Worm (Caenorhabditis elegans): ENCODE measurements around the gene D1005.4.

D1005.4 gene

DNA sequence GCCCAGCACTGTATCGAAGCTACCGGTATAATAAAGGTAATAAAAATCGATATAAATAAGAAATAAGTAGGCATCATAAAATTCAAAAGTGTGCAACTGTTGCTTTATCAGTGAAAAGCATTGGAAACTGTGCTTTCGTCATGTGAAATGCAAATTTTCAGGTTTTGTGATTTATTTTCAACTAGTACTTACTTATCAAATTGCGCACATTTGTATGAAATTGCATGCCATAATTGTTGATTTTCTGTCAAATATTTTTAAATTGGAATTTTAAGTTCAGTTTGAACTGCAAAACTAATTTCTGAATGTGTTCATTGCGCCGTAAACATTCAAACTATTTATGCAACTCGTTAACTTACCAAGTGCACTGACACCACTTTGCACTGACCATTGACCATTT is at the start of gene D1005.4:
Gene D1005.4 (minus strand): TSS at position 101 of the 400 bp plus-strand sequence.
- TF ChIP-seq nhr-6 (tag; optimal IDR thresholded peaks at IDR 0.05) (no peak), ceh-16 (tag; optimal IDR thresholded peaks at IDR 0.05) (no peak), ztf-4 (tag; optimal IDR thresholded peaks at IDR 0.05) (no peak), crh-2 (tag; optimal IDR thresholded peaks at IDR 0.05) (no peak), lsy-2 (tag; optimal IDR thresholded peaks at IDR 0.05) (no peak), nhr-23 (tag; optimal IDR thresholded peaks at IDR 0.05) (no peak), nhr-11 (tag; optimal IDR thresholded peaks at IDR 0.05) (no peak), skn-1 (tag; optimal IDR thresholded peaks at IDR 0.05) (no peak), mdl-1 (tag; optimal IDR thresholded peaks at IDR 0.05) (no peak), nhr-77 (tag; optimal IDR thresholded peaks at IDR 0.05) (no peak)

DNA sequence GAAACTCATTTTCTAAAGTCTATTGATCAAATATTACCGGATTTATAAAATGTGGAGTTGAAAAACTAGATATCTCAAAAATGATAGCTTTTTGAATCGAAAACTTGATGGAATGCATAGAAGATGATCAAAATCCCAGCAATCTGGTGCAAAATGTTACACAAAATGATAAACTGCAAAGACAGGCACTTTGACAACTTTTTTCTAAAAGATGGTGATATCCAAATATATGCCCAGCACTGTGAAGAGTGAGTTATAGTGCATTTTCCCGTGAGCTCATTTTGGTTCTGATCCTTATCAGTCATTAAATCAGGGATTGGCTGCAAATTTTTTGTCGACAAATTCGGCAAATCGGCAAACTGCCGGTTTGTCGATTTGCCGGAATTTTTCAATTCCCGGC is 49.6 kb upstream of the D1005.4 start, which contains the start of gene K06A9.3:
Gene K06A9.3 (minus strand): TSS at position 101 of the 400 bp plus-strand sequence.
- TF ChIP-seq nhr-10 (tag; optimal IDR thresholded peaks at IDR 0.05) = no peak
- TF ChIP-seq fos-1 (tag; optimal IDR thresholded peaks at IDR 0.05) = no peak
- no peak for TF ChIP-seq snpc-4 (tag; optimal IDR thresholded peaks at IDR 0.05)
- TF ChIP-seq nhr-11 (tag; optimal IDR thresholded peaks at IDR 0.05) = no peak
- no peak for TF ChIP-seq ceh-16 (tag; optimal IDR thresholded peaks at IDR 0.05)
- no peak for TF ChIP-seq nhr-25 (tag; optimal IDR thresholded peaks at IDR 0.05)
- TF ChIP-seq ceh-82 (tag; optimal IDR thresholded peaks at IDR 0.05) = no peak
- TF ChIP-seq blmp-1 (tag; optimal IDR thresholded peaks at IDR 0.05; ENCODE audit: insufficient read depth) = no peak
- TF ChIP-seq unc-62 (GFP tag; optimal IDR thresholded peaks at IDR 0.05) = no peak
- no peak for TF ChIP-seq elt-3 (tag; optimal IDR thresholded peaks at IDR 0.05)
- no peak for TF ChIP-seq nhr-6 (tag; optimal IDR thresholded peaks at IDR 0.05)
- TF ChIP-seq ama-1 (optimal IDR thresholded peaks at IDR 0.05) = no peak
- no peak for TF ChIP-seq ZK546.5 (tag; optimal IDR thresholded peaks at IDR 0.05)
- TF ChIP-seq F13H6.1 (tag; optimal IDR thresholded peaks at IDR 0.05) = no peak
- no peak for TF ChIP-seq zag-1 (tag; optimal IDR thresholded peaks at IDR 0.05)
- TF ChIP-seq lin-11 (tag; optimal IDR thresholded peaks at IDR 0.05) = no peak
- no peak for TF ChIP-seq crh-2 (tag; optimal IDR thresholded peaks at IDR 0.05)
- TF ChIP-seq mdl-1 (tag; optimal IDR thresholded peaks at IDR 0.05) = no peak

DNA sequence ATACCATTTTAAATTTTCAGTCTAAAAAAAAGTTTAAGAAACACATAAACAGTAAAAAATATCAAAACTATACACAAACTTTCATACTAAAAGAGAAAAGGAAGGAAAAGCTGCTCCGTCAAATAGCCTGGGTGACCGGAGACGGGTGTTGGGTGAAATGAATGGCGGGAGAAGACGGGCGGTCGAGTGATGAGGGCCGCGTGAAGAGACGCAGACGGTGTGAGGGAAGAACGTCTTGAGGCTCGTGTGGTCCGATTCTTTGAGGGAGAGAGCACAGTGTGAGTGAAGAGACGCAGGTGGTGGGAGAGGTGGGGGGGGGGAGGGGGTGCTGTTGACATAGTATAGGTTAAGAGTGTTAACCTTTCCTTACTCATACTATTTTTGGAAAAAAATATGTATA is 43.4 kb upstream of the D1005.4 start:
- TF ChIP-seq lin-11 (tag; optimal IDR thresholded peaks at IDR 0.05) = no peak
- no peak for TF ChIP-seq sma-3 (GFP tag; optimal IDR thresholded peaks at IDR 0.05)
- peak in 1 of 2 experiments; percentile 16 for TF ChIP-seq lsy-2 (tag; optimal IDR thresholded peaks at IDR 0.05)
- TF ChIP-seq nhr-77 (tag; optimal IDR thresholded peaks at IDR 0.05) = no peak
- TF ChIP-seq nhr-10 (tag; optimal IDR thresholded peaks at IDR 0.05) = no peak
- TF ChIP-seq elt-3 (tag; optimal IDR thresholded peaks at IDR 0.05) = no peak
- peak; percentile 30 for TF ChIP-seq unc-55 (GFP tag; optimal IDR thresholded peaks at IDR 0.05)

DNA sequence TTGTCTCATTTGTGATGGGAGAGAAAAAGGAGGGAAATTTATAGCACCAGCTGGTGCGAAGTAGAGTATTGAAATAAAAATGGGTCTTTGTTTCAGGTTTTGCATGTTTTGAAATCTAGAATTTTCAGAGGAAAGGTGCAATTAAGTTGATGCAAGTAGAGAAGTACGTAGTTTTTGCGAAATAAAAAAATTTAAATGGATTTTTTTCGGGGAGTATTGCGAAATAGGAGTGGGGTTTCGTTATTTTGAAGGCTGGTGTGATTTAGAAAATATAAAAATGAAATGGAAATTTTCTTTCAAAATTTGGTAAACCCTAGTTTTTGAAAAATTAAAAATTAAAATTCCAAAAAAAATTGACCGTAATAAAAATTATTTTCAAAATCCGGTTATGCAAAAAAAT is 42.5 kb upstream of the D1005.4 start:
- TF ChIP-seq unc-55 (GFP tag; optimal IDR thresholded peaks at IDR 0.05) = peak; percentile 17
- TF ChIP-seq egl-27 (tag; optimal IDR thresholded peaks at IDR 0.05) = no peak
- no peak for TF ChIP-seq nhr-25 (tag; optimal IDR thresholded peaks at IDR 0.05)
- TF ChIP-seq F13H6.1 (tag; optimal IDR thresholded peaks at IDR 0.05) = no peak
- no peak for TF ChIP-seq crh-2 (tag; optimal IDR thresholded peaks at IDR 0.05)
- no peak for TF ChIP-seq R02D3.7 (tag; optimal IDR thresholded peaks at IDR 0.05)
- TF ChIP-seq alr-1 (tag; optimal IDR thresholded peaks at IDR 0.05) = no peak

DNA sequence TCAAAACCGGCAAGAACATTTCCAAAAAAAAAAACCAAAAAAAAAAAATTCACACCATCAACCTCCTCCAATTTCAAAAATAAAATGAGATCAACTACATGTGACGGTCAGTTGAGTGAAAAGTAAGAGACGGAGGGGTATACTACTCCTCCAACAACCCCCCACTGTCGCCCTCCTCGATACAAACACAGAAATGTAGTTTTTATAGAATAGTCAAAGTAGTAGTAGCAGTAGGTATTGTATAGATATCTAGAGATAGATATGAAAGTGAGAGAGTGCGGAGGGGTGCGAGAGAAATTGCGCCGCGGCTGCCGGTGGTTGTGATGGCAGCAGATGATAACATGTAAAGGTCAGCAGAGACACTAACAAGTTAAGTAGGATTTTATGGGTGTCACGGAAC is 41.7 kb upstream of the D1005.4 start:
- TF ChIP-seq nhr-6 (tag; optimal IDR thresholded peaks at IDR 0.05) (no peak), ceh-82 (tag; optimal IDR thresholded peaks at IDR 0.05) (no peak), fos-1 (tag; optimal IDR thresholded peaks at IDR 0.05) (peak; percentile 35), elt-3 (tag; optimal IDR thresholded peaks at IDR 0.05) (no peak), sem-4 (tag; optimal IDR thresholded peaks at IDR 0.05) (peak; percentile 31), mbf-1 (tag; optimal IDR thresholded peaks at IDR 0.05) (no peak), ama-1 (optimal IDR thresholded peaks at IDR 0.05) (no peak), lin-39 (tag; optimal IDR thresholded peaks at IDR 0.05) (no peak), unc-39 (tag; optimal IDR thresholded peaks at IDR 0.05) (no peak), lin-13 (GFP tag; optimal IDR thresholded peaks at IDR 0.05) (peak; percentile 7), blmp-1 (tag; optimal IDR thresholded peaks at IDR 0.05; ENCODE audit: insufficient read depth) (peak; percentile 30), peb-1 (tag; optimal IDR thresholded peaks at IDR 0.05) (no peak), lsy-2 (tag; optimal IDR thresholded peaks at IDR 0.05) (no peak), nhr-23 (tag; optimal IDR thresholded peaks at IDR 0.05) (no peak), skn-1 (tag; optimal IDR thresholded peaks at IDR 0.05) (no peak), F13H6.1 (tag; optimal IDR thresholded peaks at IDR 0.05) (peak; percentile 47), nhr-21 (tag; optimal IDR thresholded peaks at IDR 0.05) (no peak), crh-2 (tag; optimal IDR thresholded peaks at IDR 0.05) (peak; percentile 57), unc-55 (GFP tag; optimal IDR thresholded peaks at IDR 0.05) (no peak), nhr-129 (tag; optimal IDR thresholded peaks at IDR 0.05) (peak; percentile 51), lin-11 (tag; optimal IDR thresholded peaks at IDR 0.05) (no peak), alr-1 (tag; optimal IDR thresholded peaks at IDR 0.05) (no peak), nhr-25 (tag; optimal IDR thresholded peaks at IDR 0.05) (peak; percentile 83), egl-27 (tag; optimal IDR thresholded peaks at IDR 0.05) (no peak), C34F6.9 (tag; optimal IDR thresholded peaks at IDR 0.05) (peak; percentile 21), nhr-12 (tag; optimal IDR thresholded peaks at IDR 0.05) (no peak), sma-3 (GFP tag; optimal IDR thresholded peaks at IDR 0.05) (peak; percentile 53), ztf-1 (GFP tag; conservative IDR thresholded peaks at IDR 0.05) (no peak), aly-2 (tag; optimal IDR thresholded peaks at IDR 0.05) (no peak), sma-9 (GFP tag; optimal IDR thresholded peaks at IDR 0.05) (peak; percentile 69), sma-9 (tag; optimal IDR thresholded peaks at IDR 0.05) (no peak), unc-62 (GFP tag; optimal IDR thresholded peaks at IDR 0.05) (no peak), ztf-11 (tag; optimal IDR thresholded peaks at IDR 0.05) (no peak), snpc-4 (tag; optimal IDR thresholded peaks at IDR 0.05) (no peak)
